Worm (Caenorhabditis elegans) whole organism, L4 larva: ENCODE measurements around the gene hsp-43.

Experiments
- F10B5.3 ChIP-seq: sonication (generic microtip); optimal IDR thresholded peaks from 2 replicates; lab custom pipeline; 2016; ENCODE audit warnings: mild to moderate bottlenecking, missing genetic modification characterization, missing compliant biosample characterization
- F37D6.2 ChIP-seq: sonication (generic microtip); optimal IDR thresholded peaks from 2 replicates; lab custom pipeline; 2016; ENCODE audit warnings: mild to moderate bottlenecking, missing genetic modification characterization, missing compliant biosample characterization
- T26A8.4 ChIP-seq: fragments of 200-800 bp; sonication (Bioruptor generic); IDR thresholded peaks from 2 replicates; pipeline ENCODE4 v1.3.6; 2022; ENCODE audit warnings: missing genetic modification characterization, missing compliant biosample characterization
- Y75B8A.6 ChIP-seq: fragments of 200-800 bp; sonication (Bioruptor generic); IDR thresholded peaks from 2 replicates; pipeline ENCODE4 v1.3.6; 2022; ENCODE audit warnings: missing genetic modification reagents, missing genetic modification characterization, missing compliant biosample characterization
- ZK546.5 ChIP-seq, 2 experiments: sonication (generic microtip); optimal IDR thresholded peaks; 2 replicates each; lab custom pipeline; 2017; ENCODE audit warnings: missing biosample characterization in 2 of 2, missing genetic modification characterization in 2 of 2
- aha-1 ChIP-seq: fragments of 150-350 bp; peaks from one replicate; lab custom pipeline; 2014; ENCODE audit warnings: missing biosample characterization, missing genetic modification characterization
- ama-1 ChIP-seq: fragments of 150-350 bp; optimal IDR thresholded peaks from 2 replicates; lab custom pipeline; 2014; ENCODE audit warnings: inconsistent platforms, mixed read lengths
- ceh-20 ChIP-seq: fragments of 200-800 bp; sonication (Bioruptor generic); IDR thresholded peaks from 2 replicates; pipeline ENCODE4 v1.3.6; 2022; ENCODE audit warnings: missing genetic modification reagents, missing genetic modification characterization, missing compliant biosample characterization
- ceh-28 ChIP-seq: fragments of 150-350 bp; optimal IDR thresholded peaks from 2 replicates; lab custom pipeline; 2014; ENCODE audit warnings: missing biosample characterization, missing genetic modification reagents, missing genetic modification characterization
- ceh-32 ChIP-seq: sonication (generic microtip); optimal IDR thresholded peaks from 2 replicates; lab custom pipeline; 2016; ENCODE audit warnings: mild to moderate bottlenecking, missing genetic modification characterization, missing compliant biosample characterization; ENCODE audit not compliant: poor library complexity
- ctbp-1 ChIP-seq: fragments of 200-800 bp; sonication (Bioruptor generic); IDR thresholded peaks from 2 replicates; pipeline ENCODE4 v1.3.6; 2022; ENCODE audit warnings: missing genetic modification reagents, missing genetic modification characterization, missing compliant biosample characterization
- daf-16 ChIP-seq, 3 experiments: sonication (generic microtip); optimal IDR thresholded peaks; 2 replicates each; lab custom pipeline; 2016 to 2017; ENCODE audit warnings: missing genetic modification characterization in 3 of 3, missing genetic modification reagents in 3 of 3, mild to moderate bottlenecking in 2 of 3, missing compliant biosample characterization in 2 of 3, missing biosample characterization in 1 of 3, moderate library complexity in 1 of 3
- dmd-6 ChIP-seq: fragments of 200-800 bp; sonication (Bioruptor generic); IDR thresholded peaks from 2 replicates; pipeline ENCODE4 v1.3.6; 2022; ENCODE audit warnings: missing genetic modification reagents, missing genetic modification characterization, missing compliant biosample characterization
- dmd-9 ChIP-seq: fragments of 200-800 bp; sonication (Bioruptor generic); IDR thresholded peaks from 2 replicates; pipeline ENCODE4 v1.3.6; 2022; ENCODE audit warnings: missing genetic modification reagents, missing genetic modification characterization, missing compliant biosample characterization
- dve-1 ChIP-seq: sonication (generic microtip); optimal IDR thresholded peaks from 2 replicates; lab custom pipeline; 2017; ENCODE audit warnings: antibody characterized with exemption, mild to moderate bottlenecking, missing genetic modification characterization, missing compliant biosample characterization; ENCODE audit not compliant: insufficient read depth
- egl-27 ChIP-seq: sonication (generic microtip); optimal IDR thresholded peaks from 3 replicates; lab custom pipeline; 2017; ENCODE audit warnings: missing biosample characterization, missing genetic modification reagents, missing genetic modification characterization
- egl-43 ChIP-seq: fragments of 200-800 bp; sonication (Bioruptor generic); IDR thresholded peaks from 2 replicates; pipeline ENCODE4 v1.3.6; 2022; ENCODE audit warnings: missing genetic modification reagents, missing genetic modification characterization, missing compliant biosample characterization
- hlh-30 ChIP-seq: sonication (generic microtip); optimal IDR thresholded peaks from 2 replicates; lab custom pipeline; 2017; ENCODE audit warnings: antibody characterized with exemption, mild to moderate bottlenecking, missing genetic modification characterization, missing compliant biosample characterization; ENCODE audit not compliant: insufficient read depth
- hmg-1.1 ChIP-seq: fragments of 200-800 bp; sonication (Bioruptor generic); IDR thresholded peaks from 2 replicates; pipeline ENCODE4 v1.3.6; 2022; ENCODE audit warnings: missing genetic modification reagents, missing genetic modification characterization, missing compliant biosample characterization
- jun-1 ChIP-seq: fragments of 150-350 bp; optimal IDR thresholded peaks from 2 replicates; lab custom pipeline; 2014; ENCODE audit warnings: missing biosample characterization, missing genetic modification reagents, missing genetic modification characterization
- lin-15B ChIP-seq: fragments of 150-350 bp; sonication (generic microtip); optimal IDR thresholded peaks from 3 replicates; lab custom pipeline; 2014; ENCODE audit warnings: missing biosample characterization, missing genetic modification characterization
- lin-38 ChIP-seq: fragments of 200-800 bp; sonication (Bioruptor generic); IDR thresholded peaks from 2 replicates; pipeline ENCODE4 v1.3.6; 2022; ENCODE audit warnings: missing genetic modification reagents, missing genetic modification characterization, missing compliant biosample characterization
- lsy-2 ChIP-seq, 2 experiments: fragments of 150-350 bp in 1 of 2; sonication (generic microtip) in 1 of 2; optimal IDR thresholded peaks; 2 replicates each; lab custom pipeline; 2014 to 2017; ENCODE audit warnings: missing biosample characterization in 2 of 2, missing genetic modification characterization in 2 of 2
- mdl-1 ChIP-seq, 2 experiments: fragments of 150-350 bp in 1 of 2; sonication (generic microtip) in 1 of 2; optimal IDR thresholded peaks; 2 replicates each; lab custom pipeline; 2014 to 2017; ENCODE audit warnings: missing biosample characterization in 2 of 2, missing genetic modification characterization in 2 of 2
- mep-1 ChIP-seq: fragments of 150-350 bp; sonication (generic microtip); optimal IDR thresholded peaks from 3 replicates; lab custom pipeline; 2014; ENCODE audit warnings: missing biosample characterization, missing genetic modification characterization
- mes-2 ChIP-seq: sonication (generic microtip); optimal IDR thresholded peaks from 2 replicates; lab custom pipeline; 2016; ENCODE audit warnings: missing genotype, mild to moderate bottlenecking, missing genetic modification characterization, missing compliant biosample characterization; ENCODE audit not compliant: poor library complexity, severe bottlenecking
- mxl-3 ChIP-seq: fragments of 200-800 bp; sonication (Bioruptor generic); optimal IDR thresholded peaks from 2 replicates; lab custom pipeline; 2018; ENCODE audit warnings: mild to moderate bottlenecking, missing genetic modification characterization, missing compliant biosample characterization
- nhr-102 ChIP-seq: sonication (generic microtip); optimal IDR thresholded peaks from 2 replicates; lab custom pipeline; 2016; ENCODE audit warnings: mild to moderate bottlenecking, missing genetic modification characterization, moderate library complexity, missing compliant biosample characterization
- nhr-11 ChIP-seq: fragments of 150-350 bp; optimal IDR thresholded peaks from 2 replicates; lab custom pipeline; 2014; ENCODE audit warnings: missing biosample characterization, missing genetic modification characterization
- nhr-111 ChIP-seq: fragments of 200-800 bp; sonication (Bioruptor generic); optimal IDR thresholded peaks from 2 replicates; lab custom pipeline; 2018; ENCODE audit warnings: mild to moderate bottlenecking, missing genetic modification characterization, missing compliant biosample characterization
- nhr-28 ChIP-seq: fragments of 150-350 bp; optimal IDR thresholded peaks from 2 replicates; lab custom pipeline; 2014; ENCODE audit warnings: missing biosample characterization, missing genetic modification characterization
- nhr-48 ChIP-seq: sonication (generic microtip); optimal IDR thresholded peaks from 2 replicates; lab custom pipeline; 2016; ENCODE audit warnings: mild to moderate bottlenecking, missing genetic modification characterization, missing compliant biosample characterization
- nhr-6 ChIP-seq: fragments of 150-350 bp; optimal IDR thresholded peaks from 2 replicates; lab custom pipeline; 2014; ENCODE audit warnings: missing biosample characterization, missing genetic modification characterization
- php-3 ChIP-seq: fragments of 200-800 bp; sonication (Bioruptor generic); IDR thresholded peaks from 2 replicates; pipeline ENCODE4 v1.3.6; 2022; ENCODE audit warnings: missing genetic modification reagents, missing genetic modification characterization, missing compliant biosample characterization
- pqm-1 ChIP-seq: sonication (generic microtip); optimal IDR thresholded peaks from 2 replicates; lab custom pipeline; 2017; ENCODE audit warnings: missing biosample characterization, missing genetic modification characterization
- rbr-2 ChIP-seq: sonication (generic microtip); optimal IDR thresholded peaks from 2 replicates; lab custom pipeline; 2016; ENCODE audit warnings: missing genotype, missing genetic modification characterization, missing compliant biosample characterization
- set-16 ChIP-seq: fragments of 200-800 bp; sonication (Bioruptor generic); IDR thresholded peaks from 2 replicates; pipeline ENCODE4 v1.3.6; 2022; ENCODE audit warnings: missing genetic modification reagents, missing genetic modification characterization, missing compliant biosample characterization
- skn-1 ChIP-seq: fragments of 150-350 bp; optimal IDR thresholded peaks from 2 replicates; lab custom pipeline; 2014; ENCODE audit warnings: missing biosample characterization, missing genetic modification characterization
- spr-3 ChIP-seq: fragments of 200-800 bp; sonication (Bioruptor generic); optimal IDR thresholded peaks from 2 replicates; lab custom pipeline; 2018; ENCODE audit warnings: mild to moderate bottlenecking, missing genetic modification characterization, missing compliant biosample characterization
- unc-130 ChIP-seq: sonication (generic microtip); optimal IDR thresholded peaks from 2 replicates; lab custom pipeline; 2016; ENCODE audit warnings: missing genetic modification reagents, missing genetic modification characterization, missing compliant biosample characterization
- unc-62 ChIP-seq, 3 experiments: fragments of 150-350 bp in 1 of 3; sonication (generic microtip); optimal IDR thresholded peaks in 2 of 3; peaks in 1 of 3; 1 replicate in 1 of 3; 2 replicates in 2 of 3; lab custom pipeline; 2014 to 2017; ENCODE audit warnings: missing biosample characterization in 3 of 3, missing genetic modification characterization in 3 of 3, missing genetic modification reagents in 3 of 3, missing genotype in 1 of 3
- zip-11 ChIP-seq: fragments of 200-800 bp; sonication (Bioruptor generic); IDR thresholded peaks from 2 replicates; pipeline ENCODE4 v1.3.6; 2022; ENCODE audit warnings: missing genetic modification characterization, missing compliant biosample characterization
- zip-2 ChIP-seq: fragments of 150-350 bp; optimal IDR thresholded peaks from 2 replicates; lab custom pipeline; 2014; ENCODE audit warnings: missing biosample characterization, missing genetic modification characterization

Gene hsp-43

DNA sequence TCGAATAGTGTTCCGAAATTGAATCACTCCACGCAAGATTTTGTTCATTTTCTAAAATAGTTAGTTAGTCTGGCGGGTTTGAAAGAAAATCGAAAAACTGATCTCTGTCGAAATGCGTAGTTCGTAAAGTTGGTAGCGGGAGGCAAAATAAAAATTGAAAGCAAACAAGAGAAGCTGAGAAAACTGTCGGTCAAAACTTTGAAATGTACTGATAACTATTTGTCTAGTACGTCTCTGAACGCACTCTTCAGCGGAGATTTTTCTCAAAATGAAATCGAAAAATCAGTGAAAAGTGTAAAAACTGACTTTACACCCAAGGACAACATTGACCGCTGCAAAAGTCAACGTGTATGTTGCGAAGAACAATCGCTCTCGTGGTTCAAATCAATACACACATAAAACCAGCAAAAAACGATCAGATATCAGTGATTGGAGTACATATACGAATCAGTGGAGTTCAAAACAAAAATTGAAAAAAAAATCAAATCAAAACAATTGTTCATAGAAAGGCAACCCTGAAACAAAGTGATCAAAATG lies 30.6 kb downstream of the hsp-43 start, which contains the start of gene bca-1 (continued):
- TF ChIP-seq nhr-11 (tag; lab: Kevin White, UChicago) (peak; percentile 35), unc-62 (GFP tag; optimal IDR thresholded peaks at IDR 0.05 in 1 of 2; lab: Kevin White, UChicago) (peak in 1 of 2 experiments; percentile 92), unc-62 (tag; optimal IDR thresholded peaks at IDR 0.05; lab: Kevin White, UChicago) (no peak)

ce11 chrX:6203315-6203714 lies 32.0 kb downstream of the hsp-43 start:
- TF ChIP-seq aha-1 (tag; lab: Kevin White, UChicago) = peak; percentile 60
- TF ChIP-seq dmd-6 = peak; percentile 22; the same call in 1 of the 2 replicates
- TF ChIP-seq php-3 = peak; percentile 60; the same call in 1 of the 2 replicates
- TF ChIP-seq rbr-2 (tag; lab: Kevin White, UChicago) = no peak
- no peak for TF ChIP-seq ctbp-1 (GFP tag; lab: Robert Waterston, UW)
- no peak for TF ChIP-seq lin-38 (GFP tag; lab: Robert Waterston, UW)
- no peak for TF ChIP-seq zip-2
- no peak for TF ChIP-seq dve-1
- TF ChIP-seq ceh-20 (GFP tag; lab: Robert Waterston, UW) = no peak
- TF ChIP-seq ceh-28 (tag; lab: Kevin White, UChicago) = no peak
- TF ChIP-seq pqm-1 (tag; lab: Kevin White, UChicago) = no peak
- no peak for TF ChIP-seq ceh-32 (tag; lab: Kevin White, UChicago)
- no peak for TF ChIP-seq T26A8.4
- TF ChIP-seq daf-16 (GFP tag; optimal IDR thresholded peaks at IDR 0.05; lab: Kevin White, UChicago) = no peak
- TF ChIP-seq daf-16 (tag; optimal IDR thresholded peaks at IDR 0.05; lab: Kevin White, UChicago) = peak; percentile 41
- TF ChIP-seq, all 104 proteins: peak for 4

- TF ChIP-seq nhr-11 (tag; lab: Kevin White, UChicago) (peak; percentile 1), F10B5.3 (tag; lab: Kevin White, UChicago) (no peak), daf-16 (GFP tag; optimal IDR thresholded peaks at IDR 0.05; lab: Kevin White, UChicago) (peak in 1 of 2 experiments; percentile 23), daf-16 (tag; optimal IDR thresholded peaks at IDR 0.05; lab: Kevin White, UChicago) (no peak)
These were observed 32.5 kb downstream of the hsp-43 start for ce11 chrX:6202809-6203208.

ce11 chrX:6201542-6201941 lies 33.8 kb downstream of the hsp-43 start:
- no peak for TF ChIP-seq mes-2 (tag; lab: Kevin White, UChicago)
- TF ChIP-seq jun-1 (tag; lab: Kevin White, UChicago) = no peak
- TF ChIP-seq Y75B8A.6 (GFP tag; lab: Robert Waterston, UW) = no peak
- TF ChIP-seq unc-130 (GFP tag; lab: Kevin White, UChicago) = no peak
- no peak for TF ChIP-seq dmd-9
- no peak for TF ChIP-seq lin-15B (tag; lab: Kevin White, UChicago)
- no peak for TF ChIP-seq spr-3
- no peak for TF ChIP-seq ZK546.5 (tag; optimal IDR thresholded peaks at IDR 0.05; lab: Kevin White, UChicago)
- peak; percentile 2 for TF ChIP-seq nhr-6 (tag; lab: Kevin White, UChicago)
- TF ChIP-seq nhr-102 (tag; lab: Kevin White, UChicago) = no peak
- no peak for TF ChIP-seq egl-43 (GFP tag; lab: Robert Waterston, UW)
- TF ChIP-seq unc-62 (GFP tag; optimal IDR thresholded peaks at IDR 0.05 in 1 of 2; lab: Kevin White, UChicago) = peak in 1 of 2 experiments; percentile 93
- TF ChIP-seq unc-62 (tag; optimal IDR thresholded peaks at IDR 0.05; lab: Kevin White, UChicago) = no peak
- peak; percentile 62 for TF ChIP-seq mep-1 (tag; lab: Kevin White, UChicago)
- TF ChIP-seq ama-1 (lab: Kevin White, UChicago) = peak; percentile 29
- TF ChIP-seq ceh-20 (GFP tag; lab: Robert Waterston, UW) = no peak
- TF ChIP-seq F37D6.2 (tag; lab: Kevin White, UChicago) = no peak
- TF ChIP-seq set-16 (GFP tag; lab: Robert Waterston, UW) = no peak
- TF ChIP-seq dve-1 = peak; percentile 3
- peak; percentile 76 for TF ChIP-seq hlh-30 (tag; lab: Kevin White, UChicago)
- peak; percentile 79 for TF ChIP-seq aha-1 (tag; lab: Kevin White, UChicago)
- no peak for TF ChIP-seq nhr-111
- TF ChIP-seq hmg-1.1 (GFP tag; lab: Robert Waterston, UW) = no peak
- peak in 1 of 2 experiments; percentile 57 for TF ChIP-seq lsy-2 (tag; optimal IDR thresholded peaks at IDR 0.05; lab: Kevin White, UChicago)
- TF ChIP-seq nhr-28 = peak; percentile 58
- TF ChIP-seq skn-1 (tag; lab: Kevin White, UChicago) = no peak
- no peak for TF ChIP-seq daf-16 (GFP tag; optimal IDR thresholded peaks at IDR 0.05; lab: Kevin White, UChicago)
- no peak for TF ChIP-seq daf-16 (tag; optimal IDR thresholded peaks at IDR 0.05; lab: Kevin White, UChicago)
- TF ChIP-seq nhr-48 (tag; lab: Kevin White, UChicago) = no peak
- TF ChIP-seq mxl-3 (GFP tag; lab: Kevin White, UChicago) = peak; percentile 66
- peak in 1 of 2 experiments; percentile 48 for TF ChIP-seq mdl-1 (tag; optimal IDR thresholded peaks at IDR 0.05; lab: Kevin White, UChicago)
- TF ChIP-seq egl-27 (tag; lab: Kevin White, UChicago) = no peak
- TF ChIP-seq zip-11 (GFP tag; lab: Robert Waterston, UW) = no peak
